Fruit fly (Drosophila melanogaster): ENCODE results near the gene Ost48.

Ost48 gene

DNA sequence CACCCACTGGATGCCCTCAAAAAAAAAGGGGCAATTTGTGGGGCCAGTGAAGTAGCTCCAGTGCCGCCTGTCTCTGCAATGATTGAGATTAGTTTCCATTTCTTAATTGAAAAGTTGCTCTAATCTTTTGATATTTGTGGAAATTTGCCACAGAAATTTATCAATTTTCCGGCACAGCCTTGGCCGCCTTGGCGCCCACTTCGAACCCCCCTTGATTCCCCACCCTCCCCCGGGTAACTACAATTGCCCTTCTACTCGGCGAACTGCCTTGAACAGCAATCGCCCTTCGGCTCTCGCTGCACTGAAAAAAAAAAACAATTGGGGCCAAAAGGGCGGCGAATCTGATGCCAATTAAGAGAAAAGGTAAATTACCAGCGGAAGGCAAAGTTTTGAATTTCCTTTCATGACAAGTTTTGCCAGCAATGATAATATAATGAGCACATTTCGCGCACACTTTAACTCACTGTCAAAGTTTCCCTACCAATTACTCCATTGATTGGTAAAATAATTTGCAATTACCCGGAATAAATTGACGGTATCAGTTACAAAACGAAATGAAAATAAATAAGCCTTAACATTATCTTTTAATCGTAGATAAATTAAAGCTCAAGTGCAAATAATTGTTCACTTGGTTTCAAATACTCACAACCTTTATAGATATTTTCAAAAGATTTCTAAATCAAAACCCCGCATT, 38.5 kb downstream of the Ost48 start (continued):
- TF ChIP-seq CG3726 (GFP tag; IDR thresholded peaks at IDR 0.05), result no peak
- TF ChIP-seq Dad (GFP tag; optimal IDR thresholded peaks at IDR 0.05), result no peak
- TF ChIP-seq chif (GFP tag; optimal IDR thresholded peaks at IDR 0.05), result peak in 1 of 2 experiments; percentile 21
- peak; percentile 3 for TF ChIP-seq CG16863 (GFP tag; optimal IDR thresholded peaks at IDR 0.05)
- peak; percentile 10 for TF ChIP-seq pum (GFP tag; optimal IDR thresholded peaks at IDR 0.05)
- peak; percentile 62 for TF ChIP-seq CG2678 (tag; optimal IDR thresholded peaks at IDR 0.05)
- TF ChIP-seq CG6683 (GFP tag; optimal IDR thresholded peaks at IDR 0.05), result no peak
- no peak for TF ChIP-seq prd (optimal IDR thresholded peaks at IDR 0.05)
- TF ChIP-seq prd (GFP tag; IDR thresholded peaks at IDR 0.05), result peak; percentile 41; the same call in 1 of the 3 replicates
- peak; percentile 57 for TF ChIP-seq gem (tag; optimal IDR thresholded peaks at IDR 0.05)
- TF ChIP-seq psq (GFP tag; optimal IDR thresholded peaks at IDR 0.05), result no peak
- TF ChIP-seq mirr (GFP tag; optimal IDR thresholded peaks at IDR 0.05), result no peak
- TF ChIP-seq CG8478 (optimal IDR thresholded peaks at IDR 0.05), result no peak
- peak; percentile 11 for TF ChIP-seq Hand (GFP tag; optimal IDR thresholded peaks at IDR 0.05)
- no peak for TF ChIP-seq BEAF-32 (GFP tag; optimal IDR thresholded peaks at IDR 0.05)
- no peak for TF ChIP-seq Scr (GFP tag; IDR thresholded peaks at IDR 0.05; ENCODE audit: partially characterized antibody)
- peak; percentile 16 for TF ChIP-seq caup (GFP tag; optimal IDR thresholded peaks at IDR 0.05; ENCODE audit: severe bottlenecking)
- TF ChIP-seq zf30C (GFP tag; optimal IDR thresholded peaks at IDR 0.05), result peak; percentile 11
- TF ChIP-seq CG16813 (GFP tag; IDR thresholded peaks at IDR 0.05; ENCODE audit: partially characterized antibody), result no peak
- no peak for TF ChIP-seq jumu (GFP tag; optimal IDR thresholded peaks at IDR 0.05)
- TF ChIP-seq Hr39 (optimal IDR thresholded peaks at IDR 0.05), result no peak
- peak; percentile 32 for TF ChIP-seq fd96Cb (tag; optimal IDR thresholded peaks at IDR 0.05)
- TF ChIP-seq CG18011 (GFP tag; optimal IDR thresholded peaks at IDR 0.05), result no peak
- peak; percentile 37 for TF ChIP-seq CG7839 (tag; optimal IDR thresholded peaks at IDR 0.05)
- peak; percentile 67 for TF ChIP-seq Sox100B (GFP tag; optimal IDR thresholded peaks at IDR 0.05)
- no peak for TF ChIP-seq CG8944 (GFP tag; optimal IDR thresholded peaks at IDR 0.05)
- peak; percentile 53 for TF ChIP-seq nmo (GFP tag; optimal IDR thresholded peaks at IDR 0.05)
- peak; percentile 7 for TF ChIP-seq D19B (GFP tag; optimal IDR thresholded peaks at IDR 0.05)
- peak; percentile 19 for TF ChIP-seq Asciz (GFP tag; optimal IDR thresholded peaks at IDR 0.05)
- TF ChIP-seq CG10209 (GFP tag; optimal IDR thresholded peaks at IDR 0.05), result peak; percentile 34
- TF ChIP-seq Tbp (GFP tag; optimal IDR thresholded peaks at IDR 0.05), result no peak
- TF ChIP-seq phol (tag; optimal IDR thresholded peaks at IDR 0.05), result peak; percentile 46
- TF ChIP-seq CG15479 (GFP tag; optimal IDR thresholded peaks at IDR 0.05), result no peak
- TF ChIP-seq sens (GFP tag), result peak; percentile 73
- peak; percentile 24 for TF ChIP-seq Hmr (GFP tag; optimal IDR thresholded peaks at IDR 0.05)
- peak; percentile 46 for TF ChIP-seq CoRest (tag; optimal IDR thresholded peaks at IDR 0.05)
- TF ChIP-seq CG5180 (GFP tag; optimal IDR thresholded peaks at IDR 0.05), result peak; percentile 23
- TF ChIP-seq crp (GFP tag; optimal IDR thresholded peaks at IDR 0.05), result no peak
- no peak for TF ChIP-seq ATbp (GFP tag; optimal IDR thresholded peaks at IDR 0.05)
- TF ChIP-seq sisA (GFP tag; IDR thresholded peaks at IDR 0.05), result peak; percentile 32; the same call in 1 of the 2 replicates
- peak; percentile 67 for TF ChIP-seq CG11504 (tag; optimal IDR thresholded peaks at IDR 0.05)
- TF ChIP-seq CG12219 (GFP tag; optimal IDR thresholded peaks at IDR 0.05), result peak; percentile 16
- TF ChIP-seq pb (GFP tag; optimal IDR thresholded peaks at IDR 0.05), result peak; percentile 12
- no peak for TF ChIP-seq CG12071 (GFP tag; optimal IDR thresholded peaks at IDR 0.05)
- TF ChIP-seq CG15269 (tag; optimal IDR thresholded peaks at IDR 0.05), result peak; percentile 50
- TF ChIP-seq CG4328 (GFP tag; optimal IDR thresholded peaks at IDR 0.05), result peak; percentile 7
- peak; percentile 39 for TF ChIP-seq row (GFP tag; IDR thresholded peaks at IDR 0.05)
- TF ChIP-seq CG3281 (GFP tag; optimal IDR thresholded peaks at IDR 0.05), result peak; percentile 33
- TF ChIP-seq Ssrp (tag; optimal IDR thresholded peaks at IDR 0.05), result peak; percentile 29
